Worm (Caenorhabditis elegans) whole organism, mixed stage, embryonic: ENCODE data around the gene sptl-1.

Source experiments
- M03D4.4 ChIP-seq: sonication (generic microtip); optimal IDR thresholded peaks from 2 replicates; lab custom pipeline; 2017; ENCODE audit warnings: mild to moderate bottlenecking, missing genetic modification characterization, missing compliant biosample characterization
- bed-3 ChIP-seq: fragments of 200-800 bp; sonication (Bioruptor generic); optimal IDR thresholded peaks from 3 replicates; lab custom pipeline; 2018; ENCODE audit warnings: mild to moderate bottlenecking, missing genetic modification characterization, moderate library complexity, missing compliant biosample characterization
- blmp-1 ChIP-seq: fragments of 150-350 bp; optimal IDR thresholded peaks from 2 replicates; lab custom pipeline; 2014; ENCODE audit warnings: missing biosample characterization, missing genetic modification characterization
- ceh-39 ChIP-seq: fragments of 150-350 bp; optimal IDR thresholded peaks from 2 replicates; lab custom pipeline; 2014; ENCODE audit warnings: missing biosample characterization, missing genetic modification characterization
- ceh-43 ChIP-seq: fragments of 200-800 bp; sonication (Bioruptor generic); optimal IDR thresholded peaks from 2 replicates; lab custom pipeline; 2018; ENCODE audit warnings: mild to moderate bottlenecking, missing genetic modification characterization, moderate library complexity, missing compliant biosample characterization
- ceh-83 ChIP-seq: fragments of 200-800 bp; sonication (Bioruptor generic); optimal IDR thresholded peaks from 2 replicates; lab custom pipeline; 2018; ENCODE audit warnings: mild to moderate bottlenecking, missing genetic modification characterization, missing compliant biosample characterization
- cnd-1 ChIP-seq: fragments of 200-800 bp; sonication (Bioruptor generic); optimal IDR thresholded peaks from 2 replicates; lab custom pipeline; 2018; ENCODE audit warnings: mild to moderate bottlenecking, missing genetic modification characterization, missing compliant biosample characterization
- drap-1 ChIP-seq: fragments of 200-800 bp; sonication (Bioruptor generic); optimal IDR thresholded peaks from 3 replicates; lab custom pipeline; 2018; ENCODE audit warnings: mild to moderate bottlenecking, missing genetic modification characterization, missing compliant biosample characterization
- elt-1 ChIP-seq: sonication (generic microtip); optimal IDR thresholded peaks from 2 replicates; lab custom pipeline; 2017; ENCODE audit warnings: missing genetic modification characterization, mild to moderate bottlenecking, missing compliant biosample characterization, antibody characterized with exemption, moderate library complexity, borderline replicate concordance; ENCODE audit not compliant: insufficient read depth
- flh-1 ChIP-seq: fragments of 200-800 bp; sonication (Bioruptor generic); optimal IDR thresholded peaks from 2 replicates; lab custom pipeline; 2018; ENCODE audit warnings: mild to moderate bottlenecking, missing genetic modification characterization, moderate library complexity, missing compliant biosample characterization
- ham-2 ChIP-seq: fragments of 200-800 bp; sonication (Bioruptor generic); optimal IDR thresholded peaks from 2 replicates; lab custom pipeline; 2018; ENCODE audit warnings: mild to moderate bottlenecking, missing genetic modification characterization, missing compliant biosample characterization
- hlh-1 ChIP-seq: fragments of 150-350 bp; optimal IDR thresholded peaks from 2 replicates; lab custom pipeline; 2014; ENCODE audit warnings: missing biosample characterization, missing genetic modification reagents, missing genetic modification characterization
- lin-13 ChIP-seq: fragments of 150-350 bp; optimal IDR thresholded peaks from 2 replicates; lab custom pipeline; 2014; ENCODE audit warnings: missing biosample characterization, missing genetic modification characterization
- lsy-2 ChIP-seq: fragments of 150-350 bp; optimal IDR thresholded peaks from 2 replicates; lab custom pipeline; 2014; ENCODE audit warnings: missing biosample characterization, missing genetic modification characterization
- mab-5 ChIP-seq: fragments of 150-350 bp; optimal IDR thresholded peaks from 2 replicates; lab custom pipeline; 2014; ENCODE audit warnings: missing biosample characterization, missing genetic modification characterization
- mep-1 ChIP-seq: fragments of 150-350 bp; optimal IDR thresholded peaks from 2 replicates; lab custom pipeline; 2017; ENCODE audit warnings: missing biosample characterization, missing genetic modification reagents, missing genetic modification characterization, inconsistent platforms
- nhr-237 ChIP-seq: fragments of 150-350 bp; optimal IDR thresholded peaks from 2 replicates; lab custom pipeline; 2014; ENCODE audit warnings: missing biosample characterization, missing genetic modification characterization
- nhr-28 ChIP-seq: fragments of 150-350 bp; optimal IDR thresholded peaks from 2 replicates; lab custom pipeline; 2014; ENCODE audit warnings: missing biosample characterization, missing genetic modification characterization
- nhr-76 ChIP-seq: sonication (generic microtip); optimal IDR thresholded peaks from 2 replicates; lab custom pipeline; 2017; ENCODE audit warnings: missing biosample characterization, missing genetic modification characterization
- pha-4 ChIP-seq: fragments of 150-350 bp; optimal IDR thresholded peaks from 2 replicates; lab custom pipeline; 2018; ENCODE audit warnings: missing biosample characterization, missing genetic modification reagents, missing genetic modification characterization
- snpc-4 ChIP-seq: fragments of 150-350 bp; optimal IDR thresholded peaks from 2 replicates; lab custom pipeline; 2014; ENCODE audit warnings: missing biosample characterization, missing genetic modification characterization
- tbx-8 ChIP-seq: fragments of 200-800 bp; sonication (Bioruptor generic); optimal IDR thresholded peaks from 2 replicates; lab custom pipeline; 2018; ENCODE audit warnings: mild to moderate bottlenecking, missing genetic modification characterization, moderate library complexity, missing compliant biosample characterization
- unc-120 ChIP-seq: sonication (generic microtip); optimal IDR thresholded peaks from 2 replicates; lab custom pipeline; 2017; ENCODE audit warnings: missing genetic modification characterization, missing compliant biosample characterization; ENCODE audit not compliant: poor library complexity, severe bottlenecking
- unc-39 ChIP-seq: fragments of 150-350 bp; optimal IDR thresholded peaks from 2 replicates; lab custom pipeline; 2014; ENCODE audit warnings: missing biosample characterization, missing genetic modification characterization
- unc-62 ChIP-seq: fragments of 150-350 bp; optimal IDR thresholded peaks from 2 replicates; lab custom pipeline; 2014; ENCODE audit warnings: missing biosample characterization, missing genetic modification reagents, missing genetic modification characterization
- zip-8 ChIP-seq: fragments of 150-350 bp; optimal IDR thresholded peaks from 2 replicates; lab custom pipeline; 2014; ENCODE audit warnings: missing biosample characterization, missing genetic modification characterization
- ztf-11 ChIP-seq: fragments of 150-350 bp; optimal IDR thresholded peaks from 2 replicates; lab custom pipeline; 2014; ENCODE audit warnings: missing biosample characterization, missing genetic modification characterization

sptl-1 gene

DNA sequence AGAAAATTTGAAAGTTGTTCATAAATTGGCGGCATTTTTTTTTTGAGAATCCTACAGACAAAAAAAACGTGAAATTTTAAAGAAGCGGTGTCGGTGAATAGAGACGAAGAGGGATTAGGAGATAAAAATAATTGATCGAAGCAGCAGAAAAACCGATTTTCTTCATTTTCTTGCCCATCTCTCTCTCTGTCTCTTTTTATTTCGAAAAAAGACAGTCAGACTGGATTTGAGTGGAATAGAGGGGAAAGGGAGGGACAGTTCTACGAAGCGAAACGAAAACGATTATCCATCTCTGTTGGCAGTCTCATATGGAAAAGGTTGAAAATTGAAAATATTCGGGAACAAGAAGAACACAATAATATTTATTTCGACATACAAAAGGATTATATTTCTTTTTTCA, 21.9 kb upstream of the sptl-1 start:
- TF ChIP-seq unc-39 (tag; lab: Kevin White, UChicago) (no peak), snpc-4 (tag; lab: Kevin White, UChicago) (no peak), bed-3 (no peak)

DNA sequence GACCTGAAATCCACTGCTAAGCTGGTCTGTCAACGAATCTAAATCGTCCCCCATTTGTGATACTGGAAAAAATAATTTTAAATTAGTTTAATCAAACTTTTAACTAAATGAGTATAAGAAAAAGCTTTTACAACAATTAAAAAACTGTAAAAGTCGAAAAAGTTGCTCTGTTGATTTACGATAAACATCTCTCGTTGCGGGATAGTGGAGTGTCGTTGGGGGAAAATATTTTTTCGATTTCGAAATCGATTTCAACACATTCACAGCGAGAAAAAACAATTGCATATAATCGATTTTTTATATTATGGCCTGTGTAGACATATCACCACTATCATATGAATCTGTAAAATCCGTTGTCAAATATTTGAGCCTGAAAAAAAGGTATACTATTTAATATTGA, 19.9 kb upstream of the sptl-1 start, which contains the start of the genes F23F1.5 and fbxc-54:
Gene F23F1.5, minus strand, starts transcription at position 64 of the 400 bp plus-strand sequence.
Gene fbxc-54, plus strand, starts transcription at position 199 of the 400 bp plus-strand sequence.
- TF ChIP-seq drap-1 (GFP tag; lab: Kevin White, UChicago) = no peak
- no peak for TF ChIP-seq lsy-2 (tag; lab: Kevin White, UChicago)
- no peak for TF ChIP-seq zip-8 (tag; lab: Kevin White, UChicago)
- no peak for TF ChIP-seq tbx-8 (GFP tag; lab: Kevin White, UChicago)
- no peak for TF ChIP-seq unc-39 (tag; lab: Kevin White, UChicago)
- no peak for TF ChIP-seq nhr-237 (tag; lab: Kevin White, UChicago)
- TF ChIP-seq mep-1 (tag; lab: Kevin White, UChicago) = no peak
- no peak for TF ChIP-seq cnd-1 (tag; lab: Kevin White, UChicago)
- TF ChIP-seq ceh-39 (tag; lab: Kevin White, UChicago) = no peak
- no peak for TF ChIP-seq unc-62 (GFP tag; lab: Kevin White, UChicago)
- TF ChIP-seq ztf-11 = no peak
- no peak for TF ChIP-seq nhr-28 (tag; lab: Kevin White, UChicago)
- TF ChIP-seq lin-13 (tag; lab: Kevin White, UChicago) = no peak
- TF ChIP-seq nhr-76 (tag; lab: Kevin White, UChicago) = no peak
- TF ChIP-seq, all 35 proteins: peak for 0

DNA sequence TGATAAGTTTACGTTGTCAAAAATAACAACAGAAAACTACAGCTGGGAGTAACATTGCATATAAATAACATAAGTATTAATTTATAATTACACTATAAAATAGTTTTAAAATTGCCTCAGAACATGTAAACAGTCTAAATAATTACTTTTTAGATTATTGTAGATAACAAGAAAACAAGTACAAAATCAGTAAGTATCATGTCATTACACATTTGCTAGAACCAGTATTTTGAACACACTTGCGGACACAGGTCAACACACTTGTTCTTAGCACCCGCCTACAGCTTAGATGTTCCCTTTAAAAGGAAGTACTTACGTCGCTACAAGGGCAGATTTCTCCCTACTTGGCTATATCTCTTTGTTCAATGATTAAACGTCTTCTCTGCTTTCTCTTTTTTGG, 17.5 kb upstream of the sptl-1 start, which contains the start of gene F23F1.2:
Gene F23F1.2, plus strand, starts transcription at position 301 of the 400 bp plus-strand sequence.
- TF ChIP-seq ceh-39 (tag; lab: Kevin White, UChicago) = no peak
- no peak for TF ChIP-seq ham-2

DNA sequence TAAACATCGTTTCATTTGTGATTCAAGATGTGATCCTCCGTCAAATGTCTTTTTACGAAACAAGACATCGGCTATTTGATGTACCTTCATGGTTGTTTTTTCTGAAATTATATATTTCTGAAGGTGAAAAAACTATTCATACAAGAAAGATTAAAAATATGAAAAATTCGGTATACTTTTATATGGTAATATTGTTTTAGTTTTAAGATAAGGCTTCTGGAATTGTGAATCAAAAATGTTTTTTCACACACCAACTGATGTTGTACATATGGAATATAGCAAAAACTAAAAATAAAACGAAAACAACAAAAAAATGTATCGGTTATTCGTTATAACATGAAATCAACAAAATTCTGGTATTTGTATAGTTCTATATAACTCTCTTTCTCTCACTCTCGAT, 14.2 kb upstream of the sptl-1 start, which contains the start of gene F23F1.6:
Gene F23F1.6, minus strand, starts transcription at position 101 of the 400 bp plus-strand sequence.
- TF ChIP-seq ztf-11 = no peak
- no peak for TF ChIP-seq unc-120
- no peak for TF ChIP-seq hlh-1 (tag; lab: Kevin White, UChicago)
- TF ChIP-seq lin-13 (tag; lab: Kevin White, UChicago) = no peak
- no peak for TF ChIP-seq nhr-237 (tag; lab: Kevin White, UChicago)

DNA sequence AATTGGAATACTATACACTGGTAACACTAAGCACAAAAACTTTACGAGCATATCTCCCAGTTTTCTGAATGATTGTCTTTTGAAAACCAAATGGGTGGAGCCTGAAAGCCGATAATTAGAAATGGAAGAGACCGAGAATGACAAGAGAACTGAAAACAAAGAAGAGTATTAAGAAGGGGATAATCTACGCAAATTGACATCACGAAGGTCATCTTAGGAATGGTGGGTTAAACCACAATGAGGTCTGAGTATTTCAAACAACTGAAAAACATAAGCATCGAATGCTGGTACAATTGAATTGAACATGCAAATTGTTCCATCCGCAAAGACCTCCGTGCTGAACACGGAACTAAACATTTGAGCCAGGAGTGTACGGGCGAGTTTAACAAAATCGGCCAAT, 12.0 kb upstream of the sptl-1 start, which contains the start of gene spp-24:
Gene spp-24, minus strand, starts transcription at position 101 of the 400 bp plus-strand sequence.
- TF ChIP-seq unc-120 (no peak), snpc-4 (tag; lab: Kevin White, UChicago) (no peak), ceh-43 (GFP tag; lab: Kevin White, UChicago) (no peak), drap-1 (GFP tag; lab: Kevin White, UChicago) (no peak), elt-1 (tag; lab: Kevin White, UChicago) (no peak), nhr-76 (tag; lab: Kevin White, UChicago) (no peak), nhr-237 (tag; lab: Kevin White, UChicago) (no peak), ham-2 (no peak), ceh-83 (GFP tag; lab: Kevin White, UChicago) (no peak)
- TF ChIP-seq, all 35 proteins: peak for 0

DNA sequence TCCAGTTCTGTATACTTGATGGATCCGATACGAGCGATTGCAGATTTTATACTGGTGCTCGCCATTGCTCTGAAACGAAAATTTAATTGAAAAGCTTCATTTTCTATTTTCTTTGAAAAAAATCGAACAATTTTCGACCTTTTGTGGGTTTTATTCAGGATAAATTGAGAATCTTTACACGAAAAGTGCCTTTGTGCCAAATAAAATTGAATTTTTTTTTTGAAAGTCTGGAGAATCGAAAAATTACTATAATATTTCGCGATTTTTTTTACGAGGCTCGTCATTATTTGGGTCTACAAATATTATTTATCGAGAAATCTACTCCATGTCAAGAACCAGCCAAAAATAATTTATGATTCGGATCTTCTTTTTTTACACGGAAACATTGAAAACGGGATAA, 9.5 kb upstream of the sptl-1 start, which contains the start of gene F23F1.10:
Gene F23F1.10, minus strand, starts transcription at position 69 of the 400 bp plus-strand sequence.
- TF ChIP-seq ztf-11 (no peak), snpc-4 (tag; lab: Kevin White, UChicago) (no peak), flh-1 (no peak), mab-5 (tag; lab: Kevin White, UChicago) (no peak), blmp-1 (no peak), nhr-28 (tag; lab: Kevin White, UChicago) (no peak), ceh-43 (GFP tag; lab: Kevin White, UChicago) (no peak), M03D4.4 (tag; lab: Kevin White, UChicago) (no peak), pha-4 (tag; lab: Kevin White, UChicago) (no peak), elt-1 (tag; lab: Kevin White, UChicago) (no peak), lin-13 (tag; lab: Kevin White, UChicago) (no peak), unc-39 (tag; lab: Kevin White, UChicago) (no peak), unc-62 (GFP tag; lab: Kevin White, UChicago) (no peak), mep-1 (tag; lab: Kevin White, UChicago) (no peak), lsy-2 (tag; lab: Kevin White, UChicago) (no peak), zip-8 (tag; lab: Kevin White, UChicago) (no peak), nhr-76 (tag; lab: Kevin White, UChicago) (no peak), bed-3 (no peak)
